Worm (Caenorhabditis elegans) whole organism, L1 larva: ENCODE measurements around the gene col-80.

Experiments
- alr-1 ChIP-seq: fragments of 200-800 bp; sonication (Bioruptor generic); optimal IDR thresholded peaks from 2 replicates; lab custom pipeline; 2018; ENCODE audit warnings: borderline replicate concordance, mild to moderate bottlenecking, missing genetic modification characterization, missing compliant biosample characterization
- aly-2 ChIP-seq: fragments of 150-350 bp; optimal IDR thresholded peaks from 2 replicates; lab custom pipeline; 2014; ENCODE audit warnings: missing biosample characterization, missing genetic modification characterization
- blmp-1 ChIP-seq: fragments of 150-350 bp; optimal IDR thresholded peaks from 2 replicates; lab custom pipeline; 2014; ENCODE audit warnings: missing biosample characterization, missing genetic modification characterization
- ceh-63 ChIP-seq: fragments of 200-800 bp; sonication (Bioruptor generic); optimal IDR thresholded peaks from 2 replicates; lab custom pipeline; 2018; ENCODE audit warnings: mild to moderate bottlenecking, missing genetic modification characterization, missing compliant biosample characterization
- ceh-8 ChIP-seq: fragments of 200-800 bp; sonication (Bioruptor generic); optimal IDR thresholded peaks from 2 replicates; lab custom pipeline; 2018; ENCODE audit warnings: mild to moderate bottlenecking, missing genetic modification characterization, moderate library complexity, missing compliant biosample characterization
- ceh-82 ChIP-seq, 3 experiments: fragments of 150-350 bp in 1 of 3; sonication (generic microtip) in 2 of 3; optimal IDR thresholded peaks; 2 replicates each; lab custom pipeline; 2014 to 2017; ENCODE audit warnings: missing biosample characterization in 3 of 3, missing genetic modification characterization in 3 of 3
- ces-1 ChIP-seq: fragments of 150-350 bp; optimal IDR thresholded peaks from 2 replicates; lab custom pipeline; 2014; ENCODE audit warnings: missing biosample characterization, missing genetic modification reagents, missing genetic modification characterization
- dpl-1 ChIP-seq, 3 experiments: fragments of 150-350 bp in 2 of 3; sonication (generic microtip) in 1 of 3; optimal IDR thresholded peaks; 2 replicates each; lab custom pipeline; 2014 to 2017; ENCODE audit warnings: missing biosample characterization in 3 of 3, missing genetic modification characterization in 3 of 3, missing genetic modification reagents in 3 of 3
- efl-1 ChIP-seq, 4 experiments: fragments of 150-350 bp; optimal IDR thresholded peaks in 3 of 4; peaks in 1 of 4; 1 replicate in 1 of 4; 2 replicates in 3 of 4; lab custom pipeline; 2014; ENCODE audit warnings: missing biosample characterization in 2 of 4, missing genetic modification characterization in 2 of 4, missing genetic modification reagents in 2 of 4
- elt-3 ChIP-seq, 6 experiments: fragments of 150-350 bp in 1 of 6; sonication (generic microtip); optimal IDR thresholded peaks; 2 replicates each; lab custom pipeline; 2017 to 2018; ENCODE audit warnings: missing biosample characterization in 6 of 6, missing genetic modification characterization in 6 of 6, inconsistent platforms in 1 of 6
- ets-5 ChIP-seq: fragments of 200-800 bp; sonication (Bioruptor generic); IDR thresholded peaks from 2 replicates; pipeline ENCODE4 v1.3.6; 2022; ENCODE audit warnings: missing genetic modification characterization, missing compliant biosample characterization
- fkh-8 ChIP-seq: sonication (generic microtip); optimal IDR thresholded peaks from 2 replicates; lab custom pipeline; 2016; ENCODE audit warnings: mild to moderate bottlenecking, missing genetic modification characterization, missing compliant biosample characterization
- grh-1 ChIP-seq: fragments of 200-800 bp; sonication (Bioruptor generic); IDR thresholded peaks from 2 replicates; pipeline ENCODE4 v1.3.6; 2022; ENCODE audit warnings: missing genetic modification reagents, missing genetic modification characterization, missing compliant biosample characterization
- isw-1 ChIP-seq: fragments of 200-800 bp; sonication (Bioruptor generic); IDR thresholded peaks from 2 replicates; pipeline ENCODE4 v1.3.6; 2022; ENCODE audit warnings: missing genetic modification characterization, missing compliant biosample characterization
- lin-13 ChIP-seq: fragments of 150-350 bp; optimal IDR thresholded peaks from 2 replicates; lab custom pipeline; 2014; ENCODE audit warnings: missing biosample characterization, missing genetic modification reagents, missing genetic modification characterization
- lin-14 ChIP-seq: fragments of 200-800 bp; sonication (Bioruptor generic); optimal IDR thresholded peaks from 2 replicates; lab custom pipeline; 2018; ENCODE audit warnings: mild to moderate bottlenecking, missing genetic modification characterization, moderate library complexity, missing compliant biosample characterization
- lin-15B ChIP-seq: fragments of 150-350 bp; sonication (generic microtip); optimal IDR thresholded peaks from 3 replicates; lab custom pipeline; 2014; ENCODE audit warnings: missing biosample characterization, missing genetic modification characterization
- lir-3 ChIP-seq: sonication (generic microtip); optimal IDR thresholded peaks from 2 replicates; lab custom pipeline; 2016; ENCODE audit warnings: mild to moderate bottlenecking, missing genetic modification characterization, moderate library complexity, missing compliant biosample characterization; ENCODE audit not compliant: poor library complexity
- lsy-2 ChIP-seq, 2 experiments: fragments of 150-350 bp; optimal IDR thresholded peaks; 2 replicates each; lab custom pipeline; 2014; ENCODE audit warnings: missing biosample characterization in 2 of 2, missing genetic modification characterization in 2 of 2
- mdl-1 ChIP-seq, 2 experiments: fragments of 150-350 bp; optimal IDR thresholded peaks; 2 replicates each; lab custom pipeline; 2014 to 2017; ENCODE audit warnings: missing biosample characterization in 2 of 2, missing genetic modification characterization in 2 of 2, inconsistent platforms in 1 of 2
- mef-2 ChIP-seq: fragments of 150-350 bp; optimal IDR thresholded peaks from 2 replicates; lab custom pipeline; 2014; ENCODE audit warnings: missing biosample characterization, missing genetic modification characterization
- nhr-11 ChIP-seq: fragments of 150-350 bp; optimal IDR thresholded peaks from 2 replicates; lab custom pipeline; 2014; ENCODE audit warnings: missing biosample characterization, missing genetic modification characterization
- nhr-12 ChIP-seq: sonication (generic microtip); optimal IDR thresholded peaks from 2 replicates; lab custom pipeline; 2017; ENCODE audit warnings: missing biosample characterization, missing genetic modification characterization
- nhr-28 ChIP-seq: fragments of 150-350 bp; optimal IDR thresholded peaks from 2 replicates; lab custom pipeline; 2014; ENCODE audit warnings: missing biosample characterization, missing genetic modification characterization
- nhr-76 ChIP-seq: sonication (generic microtip); optimal IDR thresholded peaks from 2 replicates; lab custom pipeline; 2017; ENCODE audit warnings: missing biosample characterization, missing genetic modification characterization
- nhr-77 ChIP-seq: fragments of 150-350 bp; optimal IDR thresholded peaks from 2 replicates; lab custom pipeline; 2014; ENCODE audit warnings: missing biosample characterization, missing genetic modification characterization
- nhr-85 ChIP-seq: sonication (generic microtip); peaks from one replicate; lab custom pipeline; 2016; ENCODE audit warnings: missing genetic modification characterization, inconsistent platforms, missing compliant biosample characterization
- nhr-90 ChIP-seq: sonication (generic microtip); optimal IDR thresholded peaks from 2 replicates; lab custom pipeline; 2016; ENCODE audit warnings: mild to moderate bottlenecking, missing genetic modification characterization, missing compliant biosample characterization; ENCODE audit not compliant: poor library complexity
- pag-3 ChIP-seq: sonication (generic microtip); optimal IDR thresholded peaks from 2 replicates; lab custom pipeline; 2017; ENCODE audit warnings: missing genetic modification characterization, mild to moderate bottlenecking, missing compliant biosample characterization, antibody characterized with exemption, borderline replicate concordance; ENCODE audit not compliant: insufficient read depth
- pqm-1 ChIP-seq: sonication (generic microtip); optimal IDR thresholded peaks from 3 replicates; lab custom pipeline; 2017; ENCODE audit warnings: missing biosample characterization, missing genetic modification characterization
- rnt-1 ChIP-seq: sonication (generic microtip); optimal IDR thresholded peaks from 2 replicates; lab custom pipeline; 2016; ENCODE audit warnings: mild to moderate bottlenecking, missing genetic modification characterization, moderate library complexity, missing compliant biosample characterization
- sup-37 ChIP-seq: fragments of 200-800 bp; sonication (Bioruptor generic); optimal IDR thresholded peaks from 2 replicates; lab custom pipeline; 2018; ENCODE audit warnings: mild to moderate bottlenecking, missing genetic modification characterization, missing compliant biosample characterization
- unc-130 ChIP-seq: fragments of 150-350 bp; optimal IDR thresholded peaks from 2 replicates; lab custom pipeline; 2017; ENCODE audit warnings: missing biosample characterization, missing genetic modification characterization, inconsistent platforms
- unc-86 ChIP-seq: sonication (generic microtip); optimal IDR thresholded peaks from 2 replicates; lab custom pipeline; 2016; ENCODE audit warnings: missing genetic modification characterization, missing compliant biosample characterization
- zag-1 ChIP-seq: fragments of 150-350 bp; optimal IDR thresholded peaks from 2 replicates; lab custom pipeline; 2014; ENCODE audit warnings: missing biosample characterization, missing genetic modification characterization

The col-80 gene

ce11 chrII:10658576-10659256, 48.3 kb upstream of the col-80 start, which contains the start of the genes snu-13 and rsp-7 (continued):
- TF ChIP-seq unc-86 (tag; lab: Kevin White, UChicago) (peak; percentile 23), grh-1 (peak; percentile 53; the same call in 1 of the 2 replicates), pqm-1 (tag; lab: Kevin White, UChicago) (no peak), fkh-8 (tag; lab: Kevin White, UChicago) (peak; percentile 37), rnt-1 (peak; percentile 62), nhr-12 (tag; lab: Kevin White, UChicago) (no peak), mdl-1 (tag; optimal IDR thresholded peaks at IDR 0.05; lab: Kevin White, UChicago) (peak in 1 of 2 experiments; percentile 44), lin-15B (tag; lab: Kevin White, UChicago) (peak; percentile 64), elt-3 (tag; optimal IDR thresholded peaks at IDR 0.05; lab: Kevin White, UChicago) (peak in 2 of 6 experiments; percentile 58 to 91), ceh-63 (no peak), aly-2 (tag; lab: Kevin White, UChicago) (peak; percentile 37), ets-5 (GFP tag; lab: Robert Waterston, UW) (no peak), pag-3 (tag; lab: Kevin White, UChicago) (peak; percentile 84), zag-1 (tag; lab: Kevin White, UChicago) (no peak), nhr-76 (tag; lab: Kevin White, UChicago) (no peak), lin-13 (GFP tag; lab: Kevin White, UChicago) (peak; percentile 45), ceh-8 (no peak), nhr-77 (peak; percentile 46), nhr-90 (tag; lab: Kevin White, UChicago) (peak; percentile 57), efl-1 (optimal IDR thresholded peaks at IDR 0.05; lab: Kevin White, UChicago) (peak; percentile 82 to 83), efl-1 (GFP tag; optimal IDR thresholded peaks at IDR 0.05 in 1 of 2; lab: Kevin White, UChicago) (peak; percentile 74 to 96), alr-1 (tag; lab: Kevin White, UChicago) (no peak), dpl-1 (GFP tag; optimal IDR thresholded peaks at IDR 0.05; lab: Kevin White, UChicago) (peak; percentile 70 to 76 (median 76)), unc-130 (tag; lab: Kevin White, UChicago) (peak; percentile 76), lsy-2 (tag; optimal IDR thresholded peaks at IDR 0.05; lab: Kevin White, UChicago) (peak; percentile 84 to 89), ces-1 (GFP tag; lab: Kevin White, UChicago) (no peak), lin-14 (GFP tag; lab: Kevin White, UChicago) (peak; percentile 85), sup-37 (GFP tag; lab: Kevin White, UChicago) (no peak), nhr-11 (peak; percentile 14), blmp-1 (tag; lab: Kevin White, UChicago) (peak; percentile 68), ceh-82 (tag; optimal IDR thresholded peaks at IDR 0.05; lab: Kevin White, UChicago) (peak; percentile 46 to 76 (median 57)), mef-2 (tag; lab: Kevin White, UChicago) (no peak)

DNA sequence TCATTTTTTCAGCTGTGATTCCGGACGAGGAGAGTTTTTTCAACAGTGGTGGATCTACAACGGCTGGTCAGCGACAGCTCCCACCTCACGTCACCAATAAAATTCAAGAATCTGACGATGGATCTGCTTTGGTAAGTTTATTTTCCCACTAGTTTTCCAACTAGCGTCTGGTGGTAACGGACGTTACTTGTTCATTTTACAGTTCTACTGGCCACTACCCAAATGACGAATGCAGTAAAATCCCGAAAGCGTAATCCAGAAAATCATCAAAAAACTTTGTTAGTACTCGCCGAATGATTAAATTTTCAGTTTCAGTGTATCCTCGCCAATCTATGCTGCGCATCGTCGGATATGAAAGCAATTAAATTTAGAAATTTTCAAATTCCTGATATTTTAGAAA, 47.4 kb upstream of the col-80 start:
- TF ChIP-seq nhr-90 (tag; lab: Kevin White, UChicago) = no peak
- no peak for TF ChIP-seq efl-1 (optimal IDR thresholded peaks at IDR 0.05; lab: Kevin White, UChicago)
- peak in 1 of 2 experiments; percentile 51 for TF ChIP-seq efl-1 (GFP tag; optimal IDR thresholded peaks at IDR 0.05 in 1 of 2; lab: Kevin White, UChicago)

ce11 chrII:10660892-10661291, 46.1 kb upstream of the col-80 start, which contains the start of gene marc-2:
Gene marc-2 (minus strand): TSS chrII:10660992.
- TF ChIP-seq nhr-85 (tag; lab: Kevin White, UChicago) (peak; percentile 10), nhr-28 (tag; lab: Kevin White, UChicago) (no peak), lir-3 (tag; lab: Kevin White, UChicago) (no peak), isw-1 (GFP tag; lab: Robert Waterston, UW) (no peak)
